Worm (Caenorhabditis elegans) whole organism, L3 larva: ENCODE results near the gene M01F1.9.

ENCODE experiments used
- daf-12 ChIP-seq: fragments of 150-350 bp; optimal IDR thresholded peaks from 2 replicates; lab custom pipeline; 2014; ENCODE audit warnings: missing biosample characterization, missing genetic modification reagents, missing genetic modification characterization
- jun-1 ChIP-seq: fragments of 150-350 bp; optimal IDR thresholded peaks from 2 replicates; lab custom pipeline; 2014; ENCODE audit warnings: missing biosample characterization, missing genetic modification reagents, missing genetic modification characterization
- lin-39 ChIP-seq: fragments of 150-350 bp; optimal IDR thresholded peaks from 2 replicates; lab custom pipeline; 2018; ENCODE audit warnings: missing biosample characterization, missing genetic modification reagents, missing genetic modification characterization
- nhr-11 ChIP-seq: fragments of 150-350 bp; optimal IDR thresholded peaks from 2 replicates; lab custom pipeline; 2014; ENCODE audit warnings: missing biosample characterization, missing genetic modification characterization
- tbx-2 ChIP-seq: sonication (generic microtip); optimal IDR thresholded peaks from 2 replicates; lab custom pipeline; 2016; ENCODE audit warnings: mild to moderate bottlenecking, missing genetic modification characterization, missing compliant biosample characterization

- TF ChIP-seq daf-12, result no peak
- TF ChIP-seq jun-1 (tag; lab: Kevin White, UChicago), result no peak
- no peak for TF ChIP-seq tbx-2 (tag; lab: Kevin White, UChicago)
- TF ChIP-seq lin-39 (tag; lab: Kevin White, UChicago), result no peak
- no peak for TF ChIP-seq nhr-11 (tag; lab: Kevin White, UChicago)
These were observed 13.0 kb upstream of the M01F1.9 start for ce11 chrIII:3511808-3512207.
